Worm (Caenorhabditis elegans): ENCODE results near the gene W04H10.2.
A peak's percentile ranks its signal among the peaks of the same experiment; 100 is the strongest.
"Not testable (repeated sequence)": the region's sequence is repeated elsewhere in the genome, so short reads cannot be mapped to it uniquely, and the experiment has no call there.

The W04H10.2 gene

ce11 chrII:612361-612760 lies 7.0 kb downstream of the W04H10.2 start, which contains the start of gene clec-118:
Gene clec-118, minus strand, starts transcription at chrII:612461.
- not testable (repeated sequence) for TF ChIP-seq sptf-1 (tag; optimal IDR thresholded peaks at IDR 0.05); tbx-8 (GFP tag; optimal IDR thresholded peaks at IDR 0.05); unc-120 (tag; optimal IDR thresholded peaks at IDR 0.05; ENCODE audit: poor library complexity, severe bottlenecking)

- TF ChIP-seq pha-4 (tag; optimal IDR thresholded peaks at IDR 0.05) (no peak), nhr-237 (tag; optimal IDR thresholded peaks at IDR 0.05) (no peak), unc-39 (tag; optimal IDR thresholded peaks at IDR 0.05) (no peak), lsy-2 (tag; optimal IDR thresholded peaks at IDR 0.05) (no peak), elt-1 (tag; optimal IDR thresholded peaks at IDR 0.05; ENCODE audit: borderline replicate concordance, insufficient read depth) (no peak), sptf-1 (tag; optimal IDR thresholded peaks at IDR 0.05) (no peak), drap-1 (GFP tag; optimal IDR thresholded peaks at IDR 0.05) (no peak), tbx-8 (GFP tag; optimal IDR thresholded peaks at IDR 0.05) (no peak), elt-3 (tag; optimal IDR thresholded peaks at IDR 0.05) (no peak), blmp-1 (tag; optimal IDR thresholded peaks at IDR 0.05) (no peak), flh-1 (GFP tag; optimal IDR thresholded peaks at IDR 0.05) (no peak), ham-2 (GFP tag; optimal IDR thresholded peaks at IDR 0.05) (no peak), ces-1 (GFP tag; optimal IDR thresholded peaks at IDR 0.05) (no peak)
These were observed 9.3 kb downstream of the W04H10.2 start for ce11 chrII:614701-615100.

ce11 chrII:621141-621540 lies 15.8 kb downstream of the W04H10.2 start:
- TF ChIP-seq nhr-2 (tag; optimal IDR thresholded peaks at IDR 0.05) = no peak

ce11 chrII:622478-622877 lies 17.1 kb downstream of the W04H10.2 start:
- TF ChIP-seq unc-120 (tag; optimal IDR thresholded peaks at IDR 0.05; ENCODE audit: poor library complexity, severe bottlenecking) (peak; percentile 83), mls-2 (tag; optimal IDR thresholded peaks at IDR 0.05) (no peak), elt-1 (tag; optimal IDR thresholded peaks at IDR 0.05; ENCODE audit: borderline replicate concordance, insufficient read depth) (no peak), drap-1 (GFP tag; optimal IDR thresholded peaks at IDR 0.05) (no peak), pha-4 (tag; optimal IDR thresholded peaks at IDR 0.05) (peak; percentile 39), nhr-237 (tag; optimal IDR thresholded peaks at IDR 0.05) (no peak), nhr-2 (tag; optimal IDR thresholded peaks at IDR 0.05) (no peak), M03D4.4 (tag; optimal IDR thresholded peaks at IDR 0.05) (no peak), cnd-1 (tag; optimal IDR thresholded peaks at IDR 0.05) (no peak), flh-1 (GFP tag; optimal IDR thresholded peaks at IDR 0.05) (no peak), sptf-1 (tag; optimal IDR thresholded peaks at IDR 0.05) (peak; percentile 10), ces-1 (GFP tag; optimal IDR thresholded peaks at IDR 0.05) (peak; percentile 61), unc-62 (GFP tag; optimal IDR thresholded peaks at IDR 0.05) (peak; percentile 17), nhr-28 (tag; optimal IDR thresholded peaks at IDR 0.05) (no peak), ztf-11 (tag; optimal IDR thresholded peaks at IDR 0.05) (no peak), sem-2 (GFP tag; optimal IDR thresholded peaks at IDR 0.05) (no peak), mep-1 (tag; optimal IDR thresholded peaks at IDR 0.05) (peak; percentile 66), ceh-43 (GFP tag; optimal IDR thresholded peaks at IDR 0.05) (no peak), bed-3 (GFP tag; optimal IDR thresholded peaks at IDR 0.05) (no peak), hlh-1 (tag; optimal IDR thresholded peaks at IDR 0.05) (peak; percentile 39), tbx-8 (GFP tag; optimal IDR thresholded peaks at IDR 0.05) (no peak), mab-5 (tag; optimal IDR thresholded peaks at IDR 0.05) (no peak), ceh-39 (tag; optimal IDR thresholded peaks at IDR 0.05) (no peak), blmp-1 (tag; optimal IDR thresholded peaks at IDR 0.05) (no peak), lsy-2 (tag; optimal IDR thresholded peaks at IDR 0.05) (no peak), unc-39 (tag; optimal IDR thresholded peaks at IDR 0.05) (no peak), lin-32 (GFP tag; optimal IDR thresholded peaks at IDR 0.05) (peak; percentile 81), nhr-76 (tag; optimal IDR thresholded peaks at IDR 0.05) (no peak), ceh-83 (GFP tag; optimal IDR thresholded peaks at IDR 0.05) (no peak), nhr-12 (tag; optimal IDR thresholded peaks at IDR 0.05) (no peak), elt-3 (tag; optimal IDR thresholded peaks at IDR 0.05) (no peak)

- TF ChIP-seq unc-62 (GFP tag; optimal IDR thresholded peaks at IDR 0.05) (no peak), zip-8 (tag; optimal IDR thresholded peaks at IDR 0.05) (peak; percentile 86)
These were observed 19.1 kb downstream of the W04H10.2 start, which contains the start of gene T04B8.5 for ce11 chrII:624443-624842. Gene T04B8.5, minus strand, starts transcription at chrII:624543.
